Worm (Caenorhabditis elegans): ENCODE measurements around the gene F19G12.8.

- TF ChIP-seq nhr-67 (tag; optimal IDR thresholded peaks at IDR 0.05) (no peak), skn-1 (tag; optimal IDR thresholded peaks at IDR 0.05) (no peak), nhr-28 (tag; optimal IDR thresholded peaks at IDR 0.05) (no peak)
These were observed 9.3 kb downstream of the F19G12.8 start, which contains the start of gene F19G12.11 for ce11 chrX:1426425-1426824.
